Worm (Caenorhabditis elegans): ENCODE data around the gene glr-7.

Gene glr-7

DNA sequence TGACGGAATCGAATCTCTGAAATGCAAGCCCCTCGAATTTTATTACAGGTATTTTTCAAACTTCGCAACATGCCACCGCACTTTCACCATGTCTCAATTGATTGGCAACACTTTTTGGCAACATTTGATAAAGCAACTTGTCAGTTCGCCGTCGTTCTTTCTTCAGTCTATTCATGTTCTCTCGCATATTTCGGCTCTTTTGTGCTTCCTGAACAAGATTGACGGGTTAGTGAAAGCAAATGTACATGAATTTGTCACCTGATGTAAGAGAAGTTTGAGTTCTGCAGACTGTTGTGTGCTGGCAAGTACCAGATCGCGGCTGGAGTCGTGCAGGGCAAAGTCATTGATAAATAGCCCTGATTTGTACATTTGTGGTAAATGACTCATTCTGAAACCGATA, 2.4 kb upstream of the glr-7 start:
- no peak for TF ChIP-seq nhr-85 (tag)
- no peak for TF ChIP-seq grh-1 (GFP tag; IDR thresholded peaks at IDR 0.05)
- no peak for TF ChIP-seq unc-30 (tag; optimal IDR thresholded peaks at IDR 0.05)
- no peak for TF ChIP-seq lsy-2 (tag; optimal IDR thresholded peaks at IDR 0.05)
- TF ChIP-seq hlh-17 (GFP tag; optimal IDR thresholded peaks at IDR 0.05; ENCODE audit: borderline replicate concordance), result no peak
- no peak for TF ChIP-seq sox-4 (tag; optimal IDR thresholded peaks at IDR 0.05)
- no peak for TF ChIP-seq sup-37 (GFP tag; optimal IDR thresholded peaks at IDR 0.05)
- TF ChIP-seq hlh-4 (tag; optimal IDR thresholded peaks at IDR 0.05), result no peak
- TF ChIP-seq lin-15B (tag; optimal IDR thresholded peaks at IDR 0.05), result no peak
- no peak for TF ChIP-seq isw-1 (GFP tag; IDR thresholded peaks at IDR 0.05)
- TF ChIP-seq jun-1 (tag; optimal IDR thresholded peaks at IDR 0.05), result no peak
- no peak for TF ChIP-seq ets-5 (GFP tag; IDR thresholded peaks at IDR 0.05)
- TF ChIP-seq ceh-82 (tag; optimal IDR thresholded peaks at IDR 0.05), result no peak
- no peak for TF ChIP-seq sptf-1 (tag; optimal IDR thresholded peaks at IDR 0.05)
- no peak for TF ChIP-seq efl-3 (GFP tag; optimal IDR thresholded peaks at IDR 0.05)
- no peak for TF ChIP-seq nhr-12 (tag; optimal IDR thresholded peaks at IDR 0.05)
- no peak for TF ChIP-seq ceh-88 (GFP tag; IDR thresholded peaks at IDR 0.05)
- TF ChIP-seq unc-86 (tag; optimal IDR thresholded peaks at IDR 0.05), result no peak
- no peak for TF ChIP-seq nhr-237 (tag; optimal IDR thresholded peaks at IDR 0.05)
- TF ChIP-seq irx-1 (tag; optimal IDR thresholded peaks at IDR 0.05), result no peak

DNA sequence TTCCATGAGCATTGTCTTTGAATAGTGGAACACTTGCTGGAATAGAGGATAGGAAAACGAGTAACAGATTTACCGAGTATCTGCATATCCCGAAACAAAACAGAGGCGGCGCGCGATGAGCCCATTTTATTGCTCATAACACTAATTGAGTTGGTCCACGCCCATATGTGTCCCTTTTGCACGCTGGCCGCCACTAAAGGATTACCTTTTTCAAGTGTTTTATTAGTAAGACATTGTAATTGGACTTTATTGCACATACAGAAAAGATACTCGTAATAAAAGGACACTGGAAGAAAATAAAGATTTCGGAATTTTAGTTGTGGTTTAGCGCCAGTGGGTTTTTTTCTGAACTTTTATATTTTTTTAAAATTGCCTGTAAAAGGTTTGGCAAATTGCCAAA, 6.4 kb downstream of the glr-7 start, which contains the start of gene hlh-15:
Gene hlh-15, minus strand, starts transcription at position 101 of the 400 bp plus-strand sequence.
- TF ChIP-seq nhr-47 (tag; optimal IDR thresholded peaks at IDR 0.05) (no peak), mef-2 (tag; optimal IDR thresholded peaks at IDR 0.05) (no peak), blmp-1 (tag; optimal IDR thresholded peaks at IDR 0.05) (no peak), fos-1 (tag; optimal IDR thresholded peaks at IDR 0.05) (no peak), lin-15B (tag; optimal IDR thresholded peaks at IDR 0.05) (no peak), C34B4.2 (tag; optimal IDR thresholded peaks at IDR 0.05) (no peak), ztf-11 (tag; optimal IDR thresholded peaks at IDR 0.05) (no peak), unc-130 (tag; optimal IDR thresholded peaks at IDR 0.05) (no peak), mdl-1 (tag; optimal IDR thresholded peaks at IDR 0.05) (no peak), pag-3 (tag; optimal IDR thresholded peaks at IDR 0.05; ENCODE audit: borderline replicate concordance, insufficient read depth) (no peak), C16A3.4 (tag; optimal IDR thresholded peaks at IDR 0.05) (no peak), dsc-1 (tag; optimal IDR thresholded peaks at IDR 0.05) (no peak), jun-1 (tag; optimal IDR thresholded peaks at IDR 0.05) (no peak), efl-1 (optimal IDR thresholded peaks at IDR 0.05) (no peak), efl-1 (GFP tag; optimal IDR thresholded peaks at IDR 0.05 in 1 of 2) (no peak), unc-98 (GFP tag; IDR thresholded peaks at IDR 0.05) (no peak), mab-9 (GFP tag; IDR thresholded peaks at IDR 0.05) (no peak), tbx-2 (tag; optimal IDR thresholded peaks at IDR 0.05) (no peak)

DNA sequence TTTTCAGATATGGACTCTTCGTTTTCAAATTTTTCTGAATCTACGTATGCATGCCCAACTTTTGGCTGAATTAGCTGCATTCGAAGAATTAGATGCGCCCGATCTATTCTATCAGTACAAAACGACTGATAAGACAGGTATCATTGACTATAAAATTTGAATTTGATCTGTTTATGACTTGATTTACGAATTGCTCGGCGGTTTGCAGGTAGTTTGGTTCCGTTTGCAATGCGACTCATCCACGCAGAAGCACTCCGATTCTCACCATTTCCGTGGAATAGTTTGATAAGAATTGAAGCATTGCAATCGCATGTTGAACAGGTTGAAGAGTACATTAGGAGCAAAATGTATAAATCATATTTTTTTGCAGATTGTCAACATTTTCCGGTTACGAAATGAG, 8.7 kb downstream of the glr-7 start:
- TF ChIP-seq elt-2 (tag; optimal IDR thresholded peaks at IDR 0.05), result peak; percentile 27
- no peak for TF ChIP-seq dsc-1 (tag; optimal IDR thresholded peaks at IDR 0.05)
- no peak for TF ChIP-seq lin-14 (GFP tag; optimal IDR thresholded peaks at IDR 0.05)
- TF ChIP-seq efl-1 (optimal IDR thresholded peaks at IDR 0.05), result no peak
- no peak for TF ChIP-seq efl-1 (GFP tag; optimal IDR thresholded peaks at IDR 0.05 in 1 of 2)
- no peak for TF ChIP-seq nhr-84 (tag; optimal IDR thresholded peaks at IDR 0.05)

ce11 chrX:2409243-2409741, 10.4 kb downstream of the glr-7 start, which contains the start of the genes C43H6.12 and trpp-12:
C43H6.12 (plus strand) TSS chrX:2409607.
trpp-12 (plus strand) TSS chrX:2409691.
- no peak for TF ChIP-seq nhr-20 (tag; optimal IDR thresholded peaks at IDR 0.05)
- no peak for TF ChIP-seq fkh-4 (tag; optimal IDR thresholded peaks at IDR 0.05; ENCODE audit: borderline replicate concordance)
- TF ChIP-seq ceh-90 (tag; optimal IDR thresholded peaks at IDR 0.05), result no peak
- no peak for TF ChIP-seq aly-2 (tag; optimal IDR thresholded peaks at IDR 0.05)
- no peak for TF ChIP-seq C16A3.4 (tag; optimal IDR thresholded peaks at IDR 0.05)
- TF ChIP-seq grh-1 (GFP tag; IDR thresholded peaks at IDR 0.05), result no peak
- TF ChIP-seq ces-1 (GFP tag; optimal IDR thresholded peaks at IDR 0.05), result no peak
- no peak for TF ChIP-seq zag-1 (tag; optimal IDR thresholded peaks at IDR 0.05)
- no peak for TF ChIP-seq nhr-85 (tag)
- no peak for TF ChIP-seq sup-37 (GFP tag; optimal IDR thresholded peaks at IDR 0.05)
- no peak for TF ChIP-seq dpl-1 (GFP tag; optimal IDR thresholded peaks at IDR 0.05)
- TF ChIP-seq efl-3 (GFP tag; optimal IDR thresholded peaks at IDR 0.05), result no peak
- TF ChIP-seq dsc-1 (tag; optimal IDR thresholded peaks at IDR 0.05), result no peak
- no peak for TF ChIP-seq ztf-4 (tag; optimal IDR thresholded peaks at IDR 0.05)
- TF ChIP-seq snu-23 (GFP tag; optimal IDR thresholded peaks at IDR 0.05), result no peak
- TF ChIP-seq mef-2 (tag; optimal IDR thresholded peaks at IDR 0.05), result no peak
- TF ChIP-seq ceh-82 (tag; optimal IDR thresholded peaks at IDR 0.05), result no peak
- no peak for TF ChIP-seq nhr-71 (tag; optimal IDR thresholded peaks at IDR 0.05)
- no peak for TF ChIP-seq nhr-28 (tag; optimal IDR thresholded peaks at IDR 0.05)

Data from whole organism, L1 larva.